Worm (Caenorhabditis elegans) whole organism, young adult: Measurements from ENCODE around the gene ZC487.1.

Source experiments
- B0336.3 ChIP-seq: fragments of 200-800 bp; sonication (Bioruptor generic); IDR thresholded peaks from 2 replicates; pipeline ENCODE4 v1.3.6; 2022; ENCODE audit warnings: missing genetic modification characterization, missing compliant biosample characterization
- C17E4.6 ChIP-seq: fragments of 200-800 bp; sonication (Bioruptor generic); IDR thresholded peaks from 2 replicates; pipeline ENCODE4 v1.3.6; 2022; ENCODE audit warnings: missing genetic modification reagents, missing genetic modification characterization, missing compliant biosample characterization
- D2030.7 ChIP-seq: fragments of 200-800 bp; sonication (Bioruptor generic); IDR thresholded peaks from 2 replicates; pipeline ENCODE4 v1.3.6; 2022; ENCODE audit warnings: missing genetic modification reagents, missing genetic modification characterization, missing compliant biosample characterization
- F33H1.4 ChIP-seq: fragments of 200-800 bp; sonication (Bioruptor generic); IDR thresholded peaks from 2 replicates; pipeline ENCODE4 v1.3.6; 2022; ENCODE audit warnings: missing genetic modification reagents, missing genetic modification characterization, missing compliant biosample characterization
- F37B4.10 ChIP-seq: fragments of 200-800 bp; sonication (Bioruptor generic); IDR thresholded peaks from 2 replicates; pipeline ENCODE4 v1.3.6; 2022; ENCODE audit warnings: missing genetic modification characterization, missing compliant biosample characterization
- F49E8.2 ChIP-seq: sonication (generic microtip); optimal IDR thresholded peaks from 3 replicates; lab custom pipeline; 2017; ENCODE audit warnings: missing genetic modification characterization, mild to moderate bottlenecking, missing compliant biosample characterization, antibody characterized with exemption, moderate library complexity; ENCODE audit not compliant: insufficient read depth
- F52B5.7 ChIP-seq: sonication (generic microtip); optimal IDR thresholded peaks from 2 replicates; lab custom pipeline; 2016; ENCODE audit warnings: mild to moderate bottlenecking, missing genetic modification characterization, missing compliant biosample characterization
- T07F8.4 ChIP-seq: sonication (generic microtip); optimal IDR thresholded peaks from 2 replicates; lab custom pipeline; 2016; ENCODE audit warnings: mild to moderate bottlenecking, missing genetic modification characterization, moderate library complexity, missing compliant biosample characterization
- Y53F4B.3 ChIP-seq: fragments of 200-800 bp; sonication (Bioruptor generic); IDR thresholded peaks from 2 replicates; pipeline ENCODE4 v1.3.6; 2022; ENCODE audit warnings: missing genetic modification reagents, missing genetic modification characterization, missing compliant biosample characterization
- Y79H2A.3 ChIP-seq: fragments of 200-800 bp; sonication (Bioruptor generic); conservative IDR thresholded peaks from 2 replicates; pipeline ENCODE4 v1.3.6; 2022; ENCODE audit warnings: missing genetic modification reagents, missing genetic modification characterization, missing compliant biosample characterization
- Y95B8A.8 ChIP-seq: fragments of 200-800 bp; sonication (Bioruptor generic); IDR thresholded peaks from 2 replicates; pipeline ENCODE4 v1.3.6; 2022; ENCODE audit warnings: missing genetic modification reagents, missing genetic modification characterization, missing compliant biosample characterization
- aptf-2 ChIP-seq: fragments of 200-800 bp; sonication (Bioruptor generic); conservative IDR thresholded peaks from 2 replicates; pipeline ENCODE4 v1.3.6; 2022; ENCODE audit warnings: missing genetic modification reagents, missing genetic modification characterization, missing compliant biosample characterization
- athp-1 ChIP-seq: sonication (generic microtip); optimal IDR thresholded peaks from 2 replicates; lab custom pipeline; 2017; ENCODE audit warnings: mild to moderate bottlenecking, missing genetic modification characterization, missing compliant biosample characterization
- bed-1 ChIP-seq: fragments of 200-800 bp; sonication (Bioruptor generic); IDR thresholded peaks from 2 replicates; pipeline ENCODE4 v1.3.6; 2022; ENCODE audit warnings: missing genetic modification reagents, missing genetic modification characterization, missing compliant biosample characterization
- cebp-1 ChIP-seq, 2 experiments: fragments of 200-800 bp in 1 of 2; sonication (Bioruptor generic) in 1 of 2; sonication (generic microtip) in 1 of 2; IDR thresholded peaks in 1 of 2; optimal IDR thresholded peaks in 1 of 2; 2 replicates each; pipeline versions ENCODE4 v1.3.6 to Lab custom; 2017 to 2022; ENCODE audit warnings: missing compliant biosample characterization in 2 of 2, missing genetic modification characterization in 2 of 2, mild to moderate bottlenecking in 1 of 2, missing genetic modification reagents in 1 of 2, moderate library complexity in 1 of 2
- ceh-100 ChIP-seq: fragments of 200-800 bp; sonication (Bioruptor generic); IDR thresholded peaks from 2 replicates; pipeline ENCODE4 v1.3.6; 2022; ENCODE audit warnings: missing genetic modification reagents, missing genetic modification characterization, missing compliant biosample characterization
- ceh-27 ChIP-seq: fragments of 200-800 bp; sonication (Bioruptor generic); optimal IDR thresholded peaks from 2 replicates; lab custom pipeline; 2018; ENCODE audit warnings: mild to moderate bottlenecking, missing genetic modification characterization, moderate library complexity, missing compliant biosample characterization
- ceh-40 ChIP-seq: fragments of 200-800 bp; sonication (Bioruptor generic); IDR thresholded peaks from 2 replicates; pipeline ENCODE4 v1.3.6; 2022; ENCODE audit warnings: missing genetic modification characterization, missing compliant biosample characterization
- dox-1 ChIP-seq: fragments of 200-800 bp; sonication (Bioruptor generic); IDR thresholded peaks from 2 replicates; pipeline ENCODE4 v1.3.6; 2022; ENCODE audit warnings: missing genetic modification reagents, missing genetic modification characterization, missing compliant biosample characterization
- dpl-1 ChIP-seq: fragments of 150-350 bp; optimal IDR thresholded peaks from 2 replicates; lab custom pipeline; 2014; ENCODE audit warnings: missing biosample characterization, missing genetic modification reagents, missing genetic modification characterization
- efl-1 ChIP-seq: fragments of 150-350 bp; optimal IDR thresholded peaks from 2 replicates; lab custom pipeline; 2014; ENCODE audit warnings: missing biosample characterization, missing genetic modification reagents, missing genetic modification characterization
- egrh-3 ChIP-seq: fragments of 200-800 bp; sonication (Bioruptor generic); IDR thresholded peaks from 2 replicates; pipeline ENCODE4 v1.3.6; 2022; ENCODE audit warnings: missing genetic modification reagents, missing genetic modification characterization, missing compliant biosample characterization
- ets-4 ChIP-seq: fragments of 200-800 bp; sonication (Bioruptor generic); optimal IDR thresholded peaks from 2 replicates; lab custom pipeline; 2018; ENCODE audit warnings: mild to moderate bottlenecking, missing genetic modification characterization, missing compliant biosample characterization
- hlh-26 ChIP-seq: fragments of 200-800 bp; sonication (Bioruptor generic); conservative IDR thresholded peaks from 2 replicates; pipeline ENCODE4 v1.3.6; 2022; ENCODE audit warnings: missing genetic modification reagents, missing genetic modification characterization, missing compliant biosample characterization
- hmg-1.2 ChIP-seq: fragments of 200-800 bp; sonication (Bioruptor generic); IDR thresholded peaks from 2 replicates; pipeline ENCODE4 v1.3.6; 2022; ENCODE audit warnings: missing genetic modification reagents, missing genetic modification characterization, missing compliant biosample characterization
- hmg-20 ChIP-seq: fragments of 200-800 bp; sonication (Bioruptor generic); IDR thresholded peaks from 2 replicates; pipeline ENCODE4 v1.3.6; 2022; ENCODE audit warnings: missing genetic modification reagents, missing genetic modification characterization, missing compliant biosample characterization
- lin-26 ChIP-seq: fragments of 200-800 bp; sonication (Bioruptor generic); IDR thresholded peaks from 2 replicates; pipeline ENCODE4 v1.3.6; 2022; ENCODE audit warnings: missing genetic modification reagents, missing genetic modification characterization, missing compliant biosample characterization
- lin-54 ChIP-seq: fragments of 200-800 bp; sonication (Bioruptor generic); optimal IDR thresholded peaks from 2 replicates; lab custom pipeline; 2018; ENCODE audit warnings: mild to moderate bottlenecking, missing genetic modification characterization, missing compliant biosample characterization
- lsl-1 ChIP-seq: fragments of 200-800 bp; sonication (Bioruptor generic); optimal IDR thresholded peaks from 2 replicates; lab custom pipeline; 2018; ENCODE audit warnings: mild to moderate bottlenecking, missing genetic modification characterization, moderate library complexity, missing compliant biosample characterization
- madf-6 ChIP-seq: fragments of 200-800 bp; sonication (Bioruptor generic); IDR thresholded peaks from 2 replicates; pipeline ENCODE4 v1.3.6; 2022; ENCODE audit warnings: missing genetic modification reagents, missing genetic modification characterization, missing compliant biosample characterization
- madf-8 ChIP-seq: fragments of 200-800 bp; sonication (Bioruptor generic); conservative IDR thresholded peaks from 2 replicates; pipeline ENCODE4 v1.3.6; 2022; ENCODE audit warnings: missing genetic modification reagents, missing genetic modification characterization, missing compliant biosample characterization
- mel-28 ChIP-seq: sonication (generic microtip); optimal IDR thresholded peaks from 2 replicates; lab custom pipeline; 2016; ENCODE audit warnings: borderline replicate concordance, mild to moderate bottlenecking, missing genetic modification characterization, missing compliant biosample characterization
- nfya-1 ChIP-seq: sonication (generic microtip); optimal IDR thresholded peaks from 2 replicates; lab custom pipeline; 2017; ENCODE audit warnings: antibody characterized with exemption, missing compliant biosample characterization, missing genetic modification characterization, borderline replicate concordance; ENCODE audit not compliant: insufficient read depth
- nfya-2 ChIP-seq: fragments of 200-800 bp; sonication (Bioruptor generic); IDR thresholded peaks from 2 replicates; pipeline ENCODE4 v1.3.6; 2022; ENCODE audit warnings: missing genetic modification reagents, missing genetic modification characterization, missing compliant biosample characterization
- nhr-120 ChIP-seq: fragments of 200-800 bp; sonication (Bioruptor generic); IDR thresholded peaks from 2 replicates; pipeline ENCODE4 v1.3.6; 2022; ENCODE audit warnings: missing genetic modification characterization, missing compliant biosample characterization
- nhr-179 ChIP-seq: sonication (generic microtip); optimal IDR thresholded peaks from 2 replicates; lab custom pipeline; 2016; ENCODE audit warnings: mild to moderate bottlenecking, missing genetic modification characterization, missing compliant biosample characterization
- rcor-1 ChIP-seq: fragments of 200-800 bp; sonication (Bioruptor generic); IDR thresholded peaks from 2 replicates; pipeline ENCODE4 v1.3.6; 2022; ENCODE audit warnings: missing genetic modification reagents, missing genetic modification characterization, missing compliant biosample characterization
- repo-1 ChIP-seq: sonication (generic microtip); optimal IDR thresholded peaks from 2 replicates; lab custom pipeline; 2017; ENCODE audit warnings: mild to moderate bottlenecking, missing genetic modification characterization, missing compliant biosample characterization
- snpc-1.3 ChIP-seq: sonication (generic microtip); optimal IDR thresholded peaks from 2 replicates; lab custom pipeline; 2017; ENCODE audit warnings: missing genetic modification characterization, mild to moderate bottlenecking, missing compliant biosample characterization, antibody characterized with exemption, moderate library complexity, missing genotype, missing genetic modification reagents; ENCODE audit not compliant: insufficient read depth
- snpc-3.4 ChIP-seq: sonication (generic microtip); optimal IDR thresholded peaks from 2 replicates; lab custom pipeline; 2017; ENCODE audit warnings: missing genetic modification characterization, mild to moderate bottlenecking, missing compliant biosample characterization, antibody characterized with exemption, moderate library complexity, missing genotype, missing genetic modification reagents
- somi-1 ChIP-seq: fragments of 200-800 bp; sonication (Bioruptor generic); optimal IDR thresholded peaks from 2 replicates; lab custom pipeline; 2018; ENCODE audit warnings: mild to moderate bottlenecking, missing genetic modification characterization, missing compliant biosample characterization
- sptf-2 ChIP-seq: fragments of 200-800 bp; sonication (Bioruptor generic); optimal IDR thresholded peaks from 2 replicates; lab custom pipeline; 2018; ENCODE audit warnings: mild to moderate bottlenecking, missing genetic modification characterization, missing compliant biosample characterization
- xnd-1 ChIP-seq: sonication (generic microtip); optimal IDR thresholded peaks from 2 replicates; lab custom pipeline; 2016; ENCODE audit warnings: missing genotype, missing genetic modification reagents, missing genetic modification characterization, missing compliant biosample characterization
- ztf-6 ChIP-seq: fragments of 200-800 bp; sonication (Bioruptor generic); IDR thresholded peaks from 2 replicates; pipeline ENCODE4 v1.3.6; 2022; ENCODE audit warnings: missing genetic modification reagents, missing genetic modification characterization, missing compliant biosample characterization

The ZC487.1 gene

DNA sequence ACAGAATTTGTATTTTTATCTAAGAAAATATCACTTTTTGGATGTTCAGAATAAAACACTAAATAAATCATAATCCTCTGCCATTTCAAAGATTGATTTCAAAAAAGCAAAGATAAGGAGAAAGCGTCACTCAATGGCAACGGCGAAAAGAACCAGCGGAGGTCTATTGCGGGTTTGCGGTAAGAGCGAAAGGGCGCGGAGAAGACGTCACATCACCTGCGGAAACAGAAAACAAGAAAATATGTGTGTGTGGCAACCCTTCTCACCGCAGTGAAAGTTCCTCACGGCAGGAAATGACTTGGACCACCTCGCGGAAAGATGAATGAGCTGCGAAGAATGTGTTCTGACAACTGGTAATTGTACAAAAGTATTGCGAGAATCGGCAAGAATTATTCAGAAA lies 27.5 kb upstream of the ZC487.1 start:
- TF ChIP-seq sptf-2 (no peak), ceh-27 (GFP tag; lab: Kevin White, UChicago) (no peak), Y95B8A.8 (GFP tag; lab: Robert Waterston, UW) (no peak)

DNA sequence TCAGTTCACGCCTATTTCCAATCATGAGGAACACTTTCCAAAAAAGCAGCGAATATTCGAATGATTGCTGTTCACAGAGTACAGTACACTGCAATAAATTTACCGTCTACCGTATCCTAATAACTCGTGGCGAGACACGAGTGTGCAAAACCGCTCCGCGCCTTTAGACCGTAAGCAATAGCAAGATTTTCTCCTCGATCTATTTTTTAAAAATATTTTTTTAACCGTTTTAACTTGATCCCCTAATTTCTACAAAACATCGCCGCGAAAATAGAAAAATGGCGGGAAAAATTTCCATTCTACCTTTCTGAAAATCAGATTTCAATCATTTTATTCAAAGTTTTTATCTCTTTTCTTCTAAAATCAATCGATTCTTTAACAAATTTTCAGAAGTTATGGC lies 24.6 kb upstream of the ZC487.1 start, which contains the start of gene era-1:
TSS of gene era-1 (plus strand) at position 366 of the 400 bp plus-strand sequence.
- TF ChIP-seq D2030.7 (GFP tag; lab: Robert Waterston, UW) (0 out of 2 replicates have a peak, but pooled peaks have one; percentile 35), rcor-1 (GFP tag; lab: Robert Waterston, UW) (0 out of 2 replicates have a peak, but pooled peaks have one; percentile 8), madf-6 (GFP tag; lab: Robert Waterston, UW) (peak; percentile 90), madf-8 (GFP tag; lab: Robert Waterston, UW) (peak; percentile 67), xnd-1 (tag; lab: Kevin White, UChicago) (peak; percentile 83), nhr-120 (no peak), lin-54 (peak; percentile 10), efl-1 (GFP tag; lab: Kevin White, UChicago) (peak; percentile 77), C17E4.6 (GFP tag; lab: Robert Waterston, UW) (no peak), aptf-2 (GFP tag; lab: Robert Waterston, UW) (no peak), dox-1 (GFP tag; lab: Robert Waterston, UW) (0 out of 2 replicates have a peak, but pooled peaks have one; percentile 21), F33H1.4 (GFP tag; lab: Robert Waterston, UW) (peak; percentile 82), snpc-1.3 (tag; lab: Kevin White, UChicago) (peak; percentile 12), lsl-1 (peak; percentile 92), snpc-3.4 (tag; lab: Kevin White, UChicago) (peak; percentile 27), dpl-1 (GFP tag; lab: Kevin White, UChicago) (peak; percentile 61)

DNA sequence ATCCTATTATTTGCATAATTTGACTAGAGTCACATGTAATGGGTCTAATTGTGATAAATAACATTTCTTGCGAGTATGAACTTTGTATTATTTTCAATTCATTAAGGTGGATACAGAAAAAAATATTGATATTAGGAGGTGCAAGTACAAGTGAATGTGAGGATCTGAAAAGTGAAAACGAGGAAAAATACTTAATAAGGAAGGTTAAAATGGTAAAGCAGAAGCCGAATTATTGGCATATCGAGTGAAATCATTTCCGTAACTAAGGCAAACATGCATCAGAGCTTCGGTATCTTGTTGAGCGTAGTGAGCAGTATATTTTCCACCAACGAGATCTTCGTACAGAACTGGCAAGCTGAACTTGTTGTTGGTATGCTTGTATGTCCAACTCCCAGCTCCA lies 22.8 kb upstream of the ZC487.1 start:
- no peak for TF ChIP-seq nfya-2 (GFP tag; lab: Robert Waterston, UW)
- TF ChIP-seq F37B4.10 (GFP tag; lab: Robert Waterston, UW) = no peak
- TF ChIP-seq Y53F4B.3 (GFP tag; lab: Robert Waterston, UW) = no peak
- TF ChIP-seq Y79H2A.3 (GFP tag; lab: Robert Waterston, UW) = no peak
- TF ChIP-seq bed-1 (GFP tag; lab: Robert Waterston, UW) = no peak
- peak; percentile 25 for TF ChIP-seq xnd-1 (tag; lab: Kevin White, UChicago)
- no peak for TF ChIP-seq repo-1 (tag; lab: Kevin White, UChicago)
- no peak for TF ChIP-seq nfya-1 (tag; lab: Kevin White, UChicago)
- TF ChIP-seq hmg-20 = no peak
- TF ChIP-seq F49E8.2 = no peak
- TF ChIP-seq somi-1 (GFP tag; lab: Kevin White, UChicago) = no peak
- 0 out of 2 replicates have a peak, but pooled peaks have one; percentile 7 for TF ChIP-seq Y95B8A.8 (GFP tag; lab: Robert Waterston, UW)
- TF ChIP-seq hmg-1.2 (GFP tag; lab: Robert Waterston, UW) = no peak
- TF ChIP-seq athp-1 (tag; lab: Kevin White, UChicago) = no peak
- TF ChIP-seq ceh-40 = no peak
- no peak for TF ChIP-seq aptf-2 (GFP tag; lab: Robert Waterston, UW)
- peak; percentile 55; the same call in 1 of the 2 replicates for TF ChIP-seq madf-6 (GFP tag; lab: Robert Waterston, UW)
- no peak for TF ChIP-seq nhr-179 (tag; lab: Kevin White, UChicago)
- TF ChIP-seq ceh-100 (GFP tag; lab: Robert Waterston, UW) = no peak
- no peak for TF ChIP-seq hlh-26 (GFP tag; lab: Robert Waterston, UW)
- TF ChIP-seq T07F8.4 (tag; lab: Kevin White, UChicago) = no peak
- peak; percentile 58; the same call in 1 of the 2 replicates for TF ChIP-seq B0336.3 (GFP tag; lab: Robert Waterston, UW)
- no peak for TF ChIP-seq mel-28 (tag; lab: Kevin White, UChicago)
- TF ChIP-seq cebp-1 (GFP tag; IDR thresholded peaks at IDR 0.05; lab: Robert Waterston, UW) = no peak
- TF ChIP-seq cebp-1 (tag; optimal IDR thresholded peaks at IDR 0.05; lab: Kevin White, UChicago) = no peak
- TF ChIP-seq F52B5.7 (tag; lab: Kevin White, UChicago) = no peak
- peak; percentile 28; the same call in 1 of the 2 replicates for TF ChIP-seq lin-26
- no peak for TF ChIP-seq ztf-6 (GFP tag; lab: Robert Waterston, UW)
- no peak for TF ChIP-seq dox-1 (GFP tag; lab: Robert Waterston, UW)
- no peak for TF ChIP-seq egrh-3 (GFP tag; lab: Robert Waterston, UW)
- no peak for TF ChIP-seq ets-4 (GFP tag; lab: Kevin White, UChicago)
